Fruit fly (Drosophila melanogaster) Kc167 (cell line): ENCODE measurements around the gene Fmr1.

Source experiments
- Myc ChIP-seq: fragments of >200 bp; optimal IDR thresholded peaks from 2 replicates; lab custom pipeline; 2017; ENCODE audit warnings: missing external identifiers
- h ChIP-seq: fragments of >200 bp; optimal IDR thresholded peaks from 3 replicates; lab custom pipeline; 2018; ENCODE audit warnings: missing external identifiers
- psq ChIP-seq: fragments of >200 bp; optimal IDR thresholded peaks from 2 replicates; lab custom pipeline; 2017; ENCODE audit warnings: missing external identifiers
- ttk ChIP-seq: sonication (Bioruptor generic); optimal IDR thresholded peaks from 2 replicates; lab custom pipeline; 2017; ENCODE audit warnings: missing external identifiers

DNA sequence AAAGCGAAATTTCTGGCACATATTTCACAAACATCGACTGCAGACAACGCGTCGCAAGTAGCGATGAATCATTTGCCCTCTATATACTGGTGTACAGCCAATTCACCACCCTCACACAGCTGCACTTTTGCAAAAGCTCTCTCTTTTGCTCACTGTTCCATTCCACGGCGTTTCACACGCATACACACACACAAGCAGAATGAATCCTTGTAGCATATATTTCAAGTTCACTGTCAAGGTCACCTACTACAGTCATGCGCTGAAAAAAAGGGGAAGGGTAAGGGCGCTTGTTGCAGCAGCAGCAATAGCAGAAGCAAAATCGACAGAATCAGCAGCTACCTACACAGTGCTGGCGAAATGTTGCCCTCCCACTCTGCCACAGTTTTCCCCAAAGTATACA lies 29.2 kb downstream of the Fmr1 start:
- TF ChIP-seq psq (no peak), Myc (no peak), h (no peak), ttk (no peak)
